Worm (Caenorhabditis elegans): Measurements from ENCODE around the gene pmp-3.

DNA sequence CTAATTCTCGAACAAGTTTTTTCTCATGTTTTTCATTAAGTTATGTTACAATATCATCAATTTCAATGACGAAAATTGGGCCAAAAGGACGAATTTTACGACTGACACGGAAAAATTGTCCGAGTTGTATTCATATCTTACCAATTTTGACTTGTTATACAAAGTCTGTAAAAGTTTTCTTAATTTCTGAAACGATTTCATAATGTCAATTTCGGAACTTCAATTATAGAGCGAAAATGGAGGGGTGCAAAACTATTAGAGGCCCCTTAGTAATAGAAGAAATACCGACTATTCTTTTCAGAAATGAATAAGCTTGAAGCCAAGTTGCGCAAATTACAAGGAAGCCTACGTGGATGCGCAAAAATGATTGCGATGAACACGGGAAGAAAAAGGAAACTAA, 15.0 kb upstream of the pmp-3 start, which contains the start of gene F43D2.3:
- no peak for TF ChIP-seq fkh-10 (GFP tag; optimal IDR thresholded peaks at IDR 0.05)
- TF ChIP-seq ama-1 (optimal IDR thresholded peaks at IDR 0.05): no peak
- TF ChIP-seq tbx-2 (tag; optimal IDR thresholded peaks at IDR 0.05): no peak
- no peak for TF ChIP-seq ceh-18 (tag; optimal IDR thresholded peaks at IDR 0.05)
- TF ChIP-seq pqm-1 (tag; optimal IDR thresholded peaks at IDR 0.05): no peak
- no peak for TF ChIP-seq lin-11 (tag; optimal IDR thresholded peaks at IDR 0.05)
- no peak for TF ChIP-seq unc-42 (tag; optimal IDR thresholded peaks at IDR 0.05)
- TF ChIP-seq Y22D7AL.16 (tag; optimal IDR thresholded peaks at IDR 0.05): no peak
- no peak for TF ChIP-seq nhr-11 (tag; optimal IDR thresholded peaks at IDR 0.05)
- TF ChIP-seq elt-2 (tag; optimal IDR thresholded peaks at IDR 0.05): no peak
- TF ChIP-seq eyg-1 (tag; optimal IDR thresholded peaks at IDR 0.05): no peak
- TF ChIP-seq rnt-1 (tag; optimal IDR thresholded peaks at IDR 0.05): no peak
- no peak for TF ChIP-seq nhr-232 (tag; optimal IDR thresholded peaks at IDR 0.05)

All from whole organism, late embryonic.